Fruit fly (Drosophila melanogaster) whole organism, prepupa: ENCODE measurements around the gene Slob.
A peak's percentile ranks its signal among the peaks of the same experiment; 100 is the strongest.

Experiments
- Blimp-1 ChIP-seq: fragments of 200-800 bp; sonication (Bioruptor generic); optimal IDR thresholded peaks from 3 replicates; lab custom pipeline; 2017; ENCODE audit warnings: missing biosample characterization, missing genetic modification characterization, mild to moderate bottlenecking, moderate library complexity, missing genetic modification reagents
- CG10631 ChIP-seq: fragments of 200-800 bp; sonication (Bioruptor generic); optimal IDR thresholded peaks from 2 replicates; lab custom pipeline; 2016; ENCODE audit warnings: missing biosample characterization, missing genetic modification characterization
- CG11762 ChIP-seq: fragments of 200-800 bp; sonication (Bioruptor generic); optimal IDR thresholded peaks from 3 replicates; lab custom pipeline; 2016; ENCODE audit warnings: missing biosample characterization, missing genetic modification characterization; ENCODE audit not compliant: insufficient read depth
- CG11902 ChIP-seq: fragments of 200-800 bp; sonication (Bioruptor generic); optimal IDR thresholded peaks from 3 replicates; lab custom pipeline; 2016; ENCODE audit warnings: missing biosample characterization, missing genetic modification characterization
- CG31627 ChIP-seq: fragments of 200-800 bp; sonication (Bioruptor generic); optimal IDR thresholded peaks from 3 replicates; lab custom pipeline; 2016; ENCODE audit warnings: missing biosample characterization, missing genetic modification characterization
- CG32006 ChIP-seq: fragments of 200-800 bp; sonication (Bioruptor generic); optimal IDR thresholded peaks from 3 replicates; lab custom pipeline; 2017; ENCODE audit warnings: missing biosample characterization, mild to moderate bottlenecking, missing genetic modification characterization
- CG34406 ChIP-seq: fragments of 200-800 bp; sonication (Bioruptor generic); optimal IDR thresholded peaks from 3 replicates; lab custom pipeline; 2016; ENCODE audit warnings: missing biosample characterization, missing genetic modification characterization
- CG6792 ChIP-seq: fragments of 200-800 bp; sonication (Bioruptor generic); optimal IDR thresholded peaks from 3 replicates; lab custom pipeline; 2016; ENCODE audit warnings: missing biosample characterization, missing genetic modification characterization
- CG6854 ChIP-seq: fragments of 200-800 bp; sonication (Bioruptor generic); optimal IDR thresholded peaks from 2 replicates; lab custom pipeline; 2017; ENCODE audit warnings: missing biosample characterization, mild to moderate bottlenecking, missing genetic modification characterization
- CG8119 ChIP-seq: fragments of 200-800 bp; sonication (Bioruptor generic); IDR thresholded peaks from 3 replicates; pipeline ENCODE4 v1.3.6; 2022; ENCODE audit warnings: missing biosample characterization, missing genetic modification characterization
- Eip75B ChIP-seq: fragments of 200-800 bp; sonication (Bioruptor generic); optimal IDR thresholded peaks from 3 replicates; lab custom pipeline; 2016; ENCODE audit warnings: missing biosample characterization, missing genetic modification characterization
- Ets21C ChIP-seq: fragments of 200-800 bp; sonication (Bioruptor generic); optimal IDR thresholded peaks from 3 replicates; lab custom pipeline; 2016; ENCODE audit warnings: missing biosample characterization, missing genetic modification characterization
- Ets96B ChIP-seq: fragments of 200-800 bp; optimal IDR thresholded peaks from 2 replicates; lab custom pipeline; 2019; ENCODE audit warnings: missing biosample characterization, mild to moderate bottlenecking, missing genetic modification characterization, moderate library complexity
- Gug ChIP-seq: fragments of 200-800 bp; sonication (Bioruptor generic); IDR thresholded peaks from 2 replicates; pipeline ENCODE4 v1.3.6; 2022; ENCODE audit warnings: missing biosample characterization, missing genetic modification characterization
- Hr39 ChIP-seq: fragments of 200-800 bp; sonication (Bioruptor generic); optimal IDR thresholded peaks from 2 replicates; lab custom pipeline; 2016; ENCODE audit warnings: missing biosample characterization, missing genetic modification characterization
- Lpt ChIP-seq: fragments of 200-800 bp; sonication (Bioruptor generic); optimal IDR thresholded peaks from 3 replicates; lab custom pipeline; 2016; ENCODE audit warnings: missing biosample characterization, missing genetic modification characterization
- Met ChIP-seq: fragments of 200-800 bp; sonication (Bioruptor generic); optimal IDR thresholded peaks from 3 replicates; lab custom pipeline; 2016; ENCODE audit warnings: missing biosample characterization, missing genetic modification characterization
- OdsH ChIP-seq: fragments of 200-800 bp; sonication (Bioruptor generic); optimal IDR thresholded peaks from 3 replicates; lab custom pipeline; 2016; ENCODE audit warnings: missing biosample characterization, missing genetic modification characterization
- Smox ChIP-seq: fragments of 200-800 bp; sonication (Bioruptor generic); optimal IDR thresholded peaks from 3 replicates; lab custom pipeline; 2016; ENCODE audit warnings: missing biosample characterization, missing genetic modification characterization
- Sox102F ChIP-seq: fragments of 200-800 bp; sonication (Bioruptor generic); optimal IDR thresholded peaks from 2 replicates; lab custom pipeline; 2016; ENCODE audit warnings: missing biosample characterization, mild to moderate bottlenecking, missing genetic modification characterization
- Sox14 ChIP-seq: fragments of 200-800 bp; sonication (Bioruptor generic); optimal IDR thresholded peaks from 3 replicates; lab custom pipeline; 2016; ENCODE audit warnings: missing biosample characterization, missing genetic modification characterization
- cyc ChIP-seq: fragments of 200-800 bp; sonication (Bioruptor generic); optimal IDR thresholded peaks from 3 replicates; lab custom pipeline; 2016; ENCODE audit warnings: missing biosample characterization, missing genetic modification characterization
- dac ChIP-seq: fragments of 200-800 bp; sonication (Bioruptor generic); optimal IDR thresholded peaks from 2 replicates; lab custom pipeline; 2017; ENCODE audit warnings: missing biosample characterization, mild to moderate bottlenecking, missing genetic modification characterization
- dsx ChIP-seq: fragments of 200-800 bp; optimal IDR thresholded peaks from 3 replicates; lab custom pipeline; 2019; ENCODE audit warnings: missing biosample characterization, mild to moderate bottlenecking, missing genetic modification characterization, moderate library complexity; ENCODE audit not compliant: poor library complexity, severe bottlenecking
- fkh ChIP-seq: fragments of 200-800 bp; sonication (Bioruptor generic); optimal IDR thresholded peaks from 3 replicates; lab custom pipeline; 2017; ENCODE audit warnings: missing biosample characterization, mild to moderate bottlenecking, missing genetic modification characterization, moderate library complexity
- net ChIP-seq: fragments of 200-800 bp; sonication (Bioruptor generic); optimal IDR thresholded peaks from 3 replicates; lab custom pipeline; 2016; ENCODE audit warnings: missing biosample characterization, missing genetic modification characterization
- pdm3 ChIP-seq: fragments of 200-800 bp; sonication (Bioruptor generic); optimal IDR thresholded peaks from 3 replicates; lab custom pipeline; 2016; ENCODE audit warnings: missing biosample characterization, missing genetic modification characterization
- topi ChIP-seq: fragments of 200-800 bp; sonication (Bioruptor generic); optimal IDR thresholded peaks from 3 replicates; lab custom pipeline; 2016; ENCODE audit warnings: missing biosample characterization, missing genetic modification characterization
- vri ChIP-seq: fragments of 200-800 bp; sonication (Bioruptor generic); optimal IDR thresholded peaks from 3 replicates; lab custom pipeline; 2016; ENCODE audit warnings: missing biosample characterization, mild to moderate bottlenecking, missing genetic modification characterization

The Slob gene

dm6 chr2L:7596862-7597261 is 78.0 kb downstream of the Slob start (continued):
- TF ChIP-seq dac (GFP tag; lab: Kevin White, UChicago) (peak; percentile 53), OdsH (GFP tag; lab: Kevin White, UChicago) (peak; percentile 72), Smox (GFP tag; lab: Kevin White, UChicago) (peak; percentile 76), Sox14 (GFP tag; lab: Kevin White, UChicago) (peak; percentile 61), CG10631 (GFP tag; lab: Kevin White, UChicago) (peak; percentile 66), Met (GFP tag; lab: Kevin White, UChicago) (peak; percentile 74), Gug (peak; percentile 33; the same call in 1 of the 2 replicates), CG34406 (GFP tag; lab: Kevin White, UChicago) (peak; percentile 76), Sox102F (GFP tag; lab: Kevin White, UChicago) (peak; percentile 76), dsx (GFP tag; lab: Kevin White, UChicago) (no peak), vri (GFP tag; lab: Kevin White, UChicago) (peak; percentile 2), cyc (GFP tag; lab: Kevin White, UChicago) (peak; percentile 79), CG6792 (GFP tag; lab: Kevin White, UChicago) (peak; percentile 81), topi (peak; percentile 82), pdm3 (peak; percentile 78), Eip75B (peak; percentile 69), fkh (peak; percentile 38), Ets96B (tag; lab: Kevin White, UChicago) (peak; percentile 42), CG6854 (peak; percentile 60), CG11902 (GFP tag; lab: Kevin White, UChicago) (peak; percentile 66), Hr39 (GFP tag; lab: Kevin White, UChicago) (peak; percentile 75)

- TF ChIP-seq net (GFP tag; lab: Kevin White, UChicago), result no peak
- TF ChIP-seq Lpt, result no peak
- no peak for TF ChIP-seq CG32006 (GFP tag; lab: Kevin White, UChicago)
- TF ChIP-seq Ets21C (GFP tag; lab: Kevin White, UChicago), result no peak
- TF ChIP-seq Eip75B, result no peak
- TF ChIP-seq CG11762 (GFP tag; lab: Kevin White, UChicago), result no peak
- TF ChIP-seq CG8119 (GFP tag; lab: Robert Waterston, UW), result no peak
- TF ChIP-seq fkh, result no peak
- no peak for TF ChIP-seq vri (GFP tag; lab: Kevin White, UChicago)
- no peak for TF ChIP-seq Blimp-1 (GFP tag; lab: Kevin White, UChicago)
- no peak for TF ChIP-seq CG34406 (GFP tag; lab: Kevin White, UChicago)
- TF ChIP-seq CG31627, result no peak
- no peak for TF ChIP-seq Gug
- TF ChIP-seq, all 60 proteins: peak for 0
Observed at dm6 chr2L:7592858-7593257, 82.0 kb downstream of the Slob start.
